Worm (Caenorhabditis elegans) whole organism, mixed stage, embryonic: ENCODE data around the gene plg-1.

Source experiments
- M03D4.4 ChIP-seq: sonication (generic microtip); optimal IDR thresholded peaks from 2 replicates; lab custom pipeline; 2017; ENCODE audit warnings: mild to moderate bottlenecking, missing genetic modification characterization, missing compliant biosample characterization
- bed-3 ChIP-seq: fragments of 200-800 bp; sonication (Bioruptor generic); optimal IDR thresholded peaks from 3 replicates; lab custom pipeline; 2018; ENCODE audit warnings: mild to moderate bottlenecking, missing genetic modification characterization, moderate library complexity, missing compliant biosample characterization
- blmp-1 ChIP-seq: fragments of 150-350 bp; optimal IDR thresholded peaks from 2 replicates; lab custom pipeline; 2014; ENCODE audit warnings: missing biosample characterization, missing genetic modification characterization
- ceh-39 ChIP-seq: fragments of 150-350 bp; optimal IDR thresholded peaks from 2 replicates; lab custom pipeline; 2014; ENCODE audit warnings: missing biosample characterization, missing genetic modification characterization
- ceh-43 ChIP-seq: fragments of 200-800 bp; sonication (Bioruptor generic); optimal IDR thresholded peaks from 2 replicates; lab custom pipeline; 2018; ENCODE audit warnings: mild to moderate bottlenecking, missing genetic modification characterization, moderate library complexity, missing compliant biosample characterization
- ces-1 ChIP-seq: fragments of 150-350 bp; optimal IDR thresholded peaks from 2 replicates; lab custom pipeline; 2014; ENCODE audit warnings: missing biosample characterization, missing genetic modification reagents, missing genetic modification characterization
- cnd-1 ChIP-seq: fragments of 200-800 bp; sonication (Bioruptor generic); optimal IDR thresholded peaks from 2 replicates; lab custom pipeline; 2018; ENCODE audit warnings: mild to moderate bottlenecking, missing genetic modification characterization, missing compliant biosample characterization
- elt-1 ChIP-seq: sonication (generic microtip); optimal IDR thresholded peaks from 2 replicates; lab custom pipeline; 2017; ENCODE audit warnings: missing genetic modification characterization, mild to moderate bottlenecking, missing compliant biosample characterization, antibody characterized with exemption, moderate library complexity, borderline replicate concordance; ENCODE audit not compliant: insufficient read depth
- ham-2 ChIP-seq: fragments of 200-800 bp; sonication (Bioruptor generic); optimal IDR thresholded peaks from 2 replicates; lab custom pipeline; 2018; ENCODE audit warnings: mild to moderate bottlenecking, missing genetic modification characterization, missing compliant biosample characterization
- hlh-1 ChIP-seq: fragments of 150-350 bp; optimal IDR thresholded peaks from 2 replicates; lab custom pipeline; 2014; ENCODE audit warnings: missing biosample characterization, missing genetic modification reagents, missing genetic modification characterization
- lin-32 ChIP-seq: fragments of 200-800 bp; sonication (Bioruptor generic); optimal IDR thresholded peaks from 2 replicates; lab custom pipeline; 2018; ENCODE audit warnings: mild to moderate bottlenecking, missing genetic modification characterization, missing compliant biosample characterization
- lsy-2 ChIP-seq: fragments of 150-350 bp; optimal IDR thresholded peaks from 2 replicates; lab custom pipeline; 2014; ENCODE audit warnings: missing biosample characterization, missing genetic modification characterization
- mab-5 ChIP-seq: fragments of 150-350 bp; optimal IDR thresholded peaks from 2 replicates; lab custom pipeline; 2014; ENCODE audit warnings: missing biosample characterization, missing genetic modification characterization
- mep-1 ChIP-seq: fragments of 150-350 bp; optimal IDR thresholded peaks from 2 replicates; lab custom pipeline; 2017; ENCODE audit warnings: missing biosample characterization, missing genetic modification reagents, missing genetic modification characterization, inconsistent platforms
- nhr-2 ChIP-seq: fragments of 150-350 bp; optimal IDR thresholded peaks from 2 replicates; lab custom pipeline; 2014; ENCODE audit warnings: missing biosample characterization, missing genetic modification characterization
- nhr-237 ChIP-seq: fragments of 150-350 bp; optimal IDR thresholded peaks from 2 replicates; lab custom pipeline; 2014; ENCODE audit warnings: missing biosample characterization, missing genetic modification characterization
- nhr-28 ChIP-seq: fragments of 150-350 bp; optimal IDR thresholded peaks from 2 replicates; lab custom pipeline; 2014; ENCODE audit warnings: missing biosample characterization, missing genetic modification characterization
- pha-4 ChIP-seq: fragments of 150-350 bp; optimal IDR thresholded peaks from 2 replicates; lab custom pipeline; 2018; ENCODE audit warnings: missing biosample characterization, missing genetic modification reagents, missing genetic modification characterization
- sem-2 ChIP-seq: fragments of 200-800 bp; sonication (Bioruptor generic); optimal IDR thresholded peaks from 2 replicates; lab custom pipeline; 2018; ENCODE audit warnings: mild to moderate bottlenecking, missing genetic modification characterization, missing compliant biosample characterization
- sptf-1 ChIP-seq: sonication (generic microtip); optimal IDR thresholded peaks from 2 replicates; lab custom pipeline; 2017; ENCODE audit warnings: mild to moderate bottlenecking, missing genetic modification characterization, moderate library complexity, missing compliant biosample characterization
- tbx-8 ChIP-seq: fragments of 200-800 bp; sonication (Bioruptor generic); optimal IDR thresholded peaks from 2 replicates; lab custom pipeline; 2018; ENCODE audit warnings: mild to moderate bottlenecking, missing genetic modification characterization, moderate library complexity, missing compliant biosample characterization
- unc-120 ChIP-seq: sonication (generic microtip); optimal IDR thresholded peaks from 2 replicates; lab custom pipeline; 2017; ENCODE audit warnings: missing genetic modification characterization, missing compliant biosample characterization; ENCODE audit not compliant: poor library complexity, severe bottlenecking
- unc-39 ChIP-seq: fragments of 150-350 bp; optimal IDR thresholded peaks from 2 replicates; lab custom pipeline; 2014; ENCODE audit warnings: missing biosample characterization, missing genetic modification characterization
- unc-62 ChIP-seq: fragments of 150-350 bp; optimal IDR thresholded peaks from 2 replicates; lab custom pipeline; 2014; ENCODE audit warnings: missing biosample characterization, missing genetic modification reagents, missing genetic modification characterization

plg-1 gene

ce11 chrIII:8838075-8838474 is 14.0 kb upstream of the plg-1 start, which contains the start of gene F44E2.4:
TSS of gene F44E2.4 (minus strand) at chrIII:8838424.
- TF ChIP-seq ham-2 (GFP tag; lab: Kevin White, UChicago): peak; percentile 17
- no peak for TF ChIP-seq sptf-1 (tag; lab: Kevin White, UChicago)
- TF ChIP-seq elt-1 (tag; lab: Kevin White, UChicago): peak; percentile 62
- TF ChIP-seq, all 35 proteins: peak for 2

- TF ChIP-seq blmp-1 (tag; lab: Kevin White, UChicago): no peak
- peak; percentile 77 for TF ChIP-seq ham-2 (GFP tag; lab: Kevin White, UChicago)
- TF ChIP-seq ces-1 (GFP tag; lab: Kevin White, UChicago): no peak
- TF ChIP-seq elt-1 (tag; lab: Kevin White, UChicago): peak; percentile 26
- no peak for TF ChIP-seq ceh-43 (GFP tag; lab: Kevin White, UChicago)
- no peak for TF ChIP-seq pha-4 (tag; lab: Kevin White, UChicago)
- no peak for TF ChIP-seq tbx-8 (GFP tag; lab: Kevin White, UChicago)
- TF ChIP-seq, all 35 proteins: peak for 2
These were observed 12.2 kb upstream of the plg-1 start for ce11 chrIII:8839813-8840212.

- no peak for TF ChIP-seq nhr-2 (tag; lab: Kevin White, UChicago)
- no peak for TF ChIP-seq sem-2 (GFP tag; lab: Kevin White, UChicago)
- TF ChIP-seq mab-5: no peak
- no peak for TF ChIP-seq nhr-28 (tag; lab: Kevin White, UChicago)
- TF ChIP-seq nhr-237: no peak
These were observed 7.9 kb upstream of the plg-1 start for ce11 chrIII:8844137-8844536.

ce11 chrIII:8845114-8845513 is 6.9 kb upstream of the plg-1 start, which contains the start of gene F44E2.6:
TSS of gene F44E2.6 (minus strand) at chrIII:8845214.
- TF ChIP-seq ceh-39 (no peak), nhr-237 (no peak), unc-62 (GFP tag; lab: Kevin White, UChicago) (no peak), ceh-43 (GFP tag; lab: Kevin White, UChicago) (no peak), hlh-1 (tag; lab: Kevin White, UChicago) (no peak), mab-5 (no peak)
- TF ChIP-seq, all 35 proteins: peak for 0

- TF ChIP-seq unc-62 (GFP tag; lab: Kevin White, UChicago): no peak
- no peak for TF ChIP-seq bed-3
- TF ChIP-seq pha-4 (tag; lab: Kevin White, UChicago): peak; percentile 8
- peak; percentile 24 for TF ChIP-seq ces-1 (GFP tag; lab: Kevin White, UChicago)
- TF ChIP-seq nhr-237: peak; percentile 40
- peak; percentile 57 for TF ChIP-seq mep-1 (tag; lab: Kevin White, UChicago)
- no peak for TF ChIP-seq unc-120
- TF ChIP-seq lsy-2 (tag; lab: Kevin White, UChicago): peak; percentile 26
- peak; percentile 15 for TF ChIP-seq cnd-1 (tag; lab: Kevin White, UChicago)
These were observed 4.3 kb upstream of the plg-1 start for ce11 chrIII:8847722-8848121.

- TF ChIP-seq cnd-1 (tag; lab: Kevin White, UChicago) (no peak), pha-4 (tag; lab: Kevin White, UChicago) (no peak), blmp-1 (tag; lab: Kevin White, UChicago) (no peak), bed-3 (no peak), sem-2 (GFP tag; lab: Kevin White, UChicago) (no peak), unc-39 (tag; lab: Kevin White, UChicago) (no peak)
These were observed 3.7 kb upstream of the plg-1 start, which contains the start of gene F44E2.7 for ce11 chrIII:8848372-8848771. TSS of gene F44E2.7 (minus strand) at chrIII:8848472.

- no peak for TF ChIP-seq cnd-1 (tag; lab: Kevin White, UChicago)
- no peak for TF ChIP-seq pha-4 (tag; lab: Kevin White, UChicago)
- TF ChIP-seq lin-32 (GFP tag; lab: Kevin White, UChicago): no peak
- TF ChIP-seq blmp-1 (tag; lab: Kevin White, UChicago): no peak
- TF ChIP-seq elt-1 (tag; lab: Kevin White, UChicago): no peak
- no peak for TF ChIP-seq ces-1 (GFP tag; lab: Kevin White, UChicago)
- TF ChIP-seq M03D4.4 (tag; lab: Kevin White, UChicago): no peak
- TF ChIP-seq unc-62 (GFP tag; lab: Kevin White, UChicago): no peak
- no peak for TF ChIP-seq ceh-39
These were observed 2.6 kb upstream of the plg-1 start, which contains the start of gene F44E2.8 for ce11 chrIII:8849507-8849906. TSS of gene F44E2.8 (minus strand) at chrIII:8849877.
